Fruit fly (Drosophila melanogaster) whole organism, embryonic: ENCODE data around the gene Elp4.

Experiments used
- Atf-2 ChIP-seq: fragments of 200-800 bp; sonication (Bioruptor generic); optimal IDR thresholded peaks from 2 replicates; lab custom pipeline; 2016; ENCODE audit warnings: missing biosample characterization, missing genetic modification characterization
- Atf3 ChIP-seq: fragments of 200-800 bp; sonication (Bioruptor generic); optimal IDR thresholded peaks from 3 replicates; lab custom pipeline; 2016; ENCODE audit warnings: missing biosample characterization, missing genetic modification characterization
- CG10565 ChIP-seq: fragments of 200-800 bp; sonication (Bioruptor generic); optimal IDR thresholded peaks from 3 replicates; lab custom pipeline; 2016; ENCODE audit warnings: missing biosample characterization, mild to moderate bottlenecking, missing genetic modification characterization
- CG12236 ChIP-seq: fragments of 200-800 bp; sonication (Bioruptor generic); optimal IDR thresholded peaks from 2 replicates; lab custom pipeline; 2016; ENCODE audit warnings: missing biosample characterization, missing genetic modification characterization
- CG12744 ChIP-seq: fragments of 200-800 bp; sonication (Bioruptor generic); optimal IDR thresholded peaks from 2 replicates; lab custom pipeline; 2016; ENCODE audit warnings: missing biosample characterization, missing genetic modification characterization
- CG13296 ChIP-seq: fragments of 200-800 bp; sonication (Bioruptor generic); optimal IDR thresholded peaks from 3 replicates; lab custom pipeline; 2018; ENCODE audit warnings: missing biosample characterization, mild to moderate bottlenecking, missing genetic modification characterization
- CG14050 ChIP-seq: fragments of 200-800 bp; sonication (Bioruptor generic); IDR thresholded peaks from 3 replicates; pipeline ENCODE4 v1.3.6; 2022; ENCODE audit warnings: missing biosample characterization, missing genetic modification characterization
- CG18599 ChIP-seq: fragments of 200-800 bp; sonication (Bioruptor generic); optimal IDR thresholded peaks from 3 replicates; lab custom pipeline; 2017; ENCODE audit warnings: missing biosample characterization, missing genetic modification characterization, mild to moderate bottlenecking, moderate library complexity, missing genetic modification reagents
- CG32532 ChIP-seq: fragments of 200-800 bp; sonication (Bioruptor generic); IDR thresholded peaks from 2 replicates; pipeline ENCODE4 v1.3.6; 2022; ENCODE audit warnings: missing biosample characterization, missing genetic modification characterization
- CG32767 ChIP-seq: fragments of 200-800 bp; sonication (Bioruptor generic); IDR thresholded peaks from 2 replicates; pipeline ENCODE4 v1.3.6; 2022; ENCODE audit warnings: missing biosample characterization, missing genetic modification characterization
- CG42726 ChIP-seq: fragments of 200-800 bp; sonication (Bioruptor generic); IDR thresholded peaks from 2 replicates; pipeline ENCODE4 v1.3.6; 2022; ENCODE audit warnings: missing biosample characterization, missing genetic modification characterization; ENCODE audit not compliant: partially characterized antibody
- CG4820 ChIP-seq: fragments of 200-800 bp; sonication (Bioruptor generic); optimal IDR thresholded peaks from 3 replicates; lab custom pipeline; 2016; ENCODE audit warnings: missing biosample characterization, missing genetic modification characterization
- CG6654 ChIP-seq: fragments of 200-800 bp; sonication (Bioruptor generic); optimal IDR thresholded peaks from 2 replicates; lab custom pipeline; 2017; ENCODE audit warnings: missing biosample characterization, mild to moderate bottlenecking, missing genetic modification characterization
- CG7357 ChIP-seq: fragments of 200-800 bp; sonication (Bioruptor generic); IDR thresholded peaks from 3 replicates; pipeline ENCODE4 v1.3.6; 2022; ENCODE audit warnings: missing biosample characterization, missing genetic modification characterization
- CG7786 ChIP-seq: fragments of 200-800 bp; sonication (Bioruptor generic); optimal IDR thresholded peaks from 2 replicates; lab custom pipeline; 2016; ENCODE audit warnings: missing biosample characterization, missing genetic modification characterization
- Camta ChIP-seq: fragments of 200-800 bp; sonication (Bioruptor generic); optimal IDR thresholded peaks from 2 replicates; lab custom pipeline; 2016; ENCODE audit warnings: missing biosample characterization, missing genetic modification characterization
- Chrac-16 ChIP-seq: fragments of 200-800 bp; sonication (Bioruptor generic); optimal IDR thresholded peaks from 3 replicates; lab custom pipeline; 2016; ENCODE audit warnings: missing biosample characterization, missing genetic modification characterization
- CkIIα-i1 ChIP-seq: fragments of 200-800 bp; sonication (Bioruptor generic); IDR thresholded peaks from 2 replicates; pipeline ENCODE4 v1.3.6; 2022; ENCODE audit warnings: missing biosample characterization, missing genetic modification characterization
- Dip2 ChIP-seq: fragments of 200-800 bp; sonication (Bioruptor generic); IDR thresholded peaks from 2 replicates; pipeline ENCODE4 v1.3.6; 2022; ENCODE audit warnings: missing biosample characterization, missing genetic modification characterization
- Dref ChIP-seq: fragments of 200-800 bp; sonication (Bioruptor generic); IDR thresholded peaks from 2 replicates; pipeline ENCODE4 v1.3.6; 2022; ENCODE audit warnings: missing biosample characterization, missing genetic modification characterization
- Ets65A ChIP-seq: fragments of 200-800 bp; sonication (Bioruptor generic); peaks from one replicate; lab custom pipeline; 2016; ENCODE audit warnings: missing biosample characterization, missing genetic modification characterization
- Ets97D ChIP-seq: fragments of 200-800 bp; sonication (Bioruptor generic); optimal IDR thresholded peaks from 3 replicates; lab custom pipeline; 2016; ENCODE audit warnings: missing biosample characterization, missing genetic modification characterization
- MTF-1 ChIP-seq: fragments of 200-800 bp; sonication (Bioruptor generic); optimal IDR thresholded peaks from 2 replicates; lab custom pipeline; 2018; ENCODE audit warnings: missing biosample characterization, mild to moderate bottlenecking, missing genetic modification characterization, borderline replicate concordance
- Max ChIP-seq: fragments of 200-800 bp; sonication (Bioruptor generic); optimal IDR thresholded peaks from 2 replicates; lab custom pipeline; 2016; ENCODE audit warnings: missing biosample characterization, mild to moderate bottlenecking, missing genetic modification characterization
- Optix ChIP-seq: fragments of 200-800 bp; sonication (Bioruptor generic); IDR thresholded peaks from 3 replicates; pipeline ENCODE4 v1.3.6; 2022; ENCODE audit warnings: missing biosample characterization, missing genetic modification characterization
- Poxn ChIP-seq: fragments of 200-800 bp; sonication (Bioruptor generic); IDR thresholded peaks from 2 replicates; pipeline ENCODE4 v1.3.6; 2022; ENCODE audit warnings: missing biosample characterization, missing genetic modification characterization
- Ptx1 ChIP-seq: fragments of 200-800 bp; sonication (Bioruptor generic); IDR thresholded peaks from 2 replicates; pipeline ENCODE4 v1.3.6; 2022; ENCODE audit warnings: missing biosample characterization, missing genetic modification characterization
- Sox100B ChIP-seq: fragments of 200-800 bp; sonication (Bioruptor generic); optimal IDR thresholded peaks from 3 replicates; lab custom pipeline; 2018; ENCODE audit warnings: missing biosample characterization, mild to moderate bottlenecking, missing genetic modification characterization
- Vsx1 ChIP-seq: fragments of 200-800 bp; sonication (Bioruptor generic); optimal IDR thresholded peaks from 2 replicates; lab custom pipeline; 2017; ENCODE audit warnings: missing biosample characterization, mild to moderate bottlenecking, missing genetic modification characterization, missing genetic modification reagents
- ac ChIP-seq: fragments of 200-800 bp; sonication (Bioruptor generic); optimal IDR thresholded peaks from 3 replicates; lab custom pipeline; 2017; ENCODE audit warnings: missing biosample characterization, mild to moderate bottlenecking, missing genetic modification characterization
- amos ChIP-seq: fragments of 200-800 bp; sonication (Bioruptor generic); IDR thresholded peaks from 2 replicates; pipeline ENCODE4 v1.3.6; 2022; ENCODE audit warnings: missing biosample characterization, missing genetic modification characterization; ENCODE audit not compliant: partially characterized antibody
- cg ChIP-seq: fragments of 200-800 bp; sonication (Bioruptor generic); optimal IDR thresholded peaks from 3 replicates; lab custom pipeline; 2019; ENCODE audit warnings: missing biosample characterization, mild to moderate bottlenecking, missing genetic modification characterization, moderate library complexity
- chm ChIP-seq: fragments of 200-800 bp; sonication (Bioruptor generic); IDR thresholded peaks from 2 replicates; pipeline ENCODE4 v1.3.6; 2022; ENCODE audit warnings: missing biosample characterization, missing genetic modification characterization
- crc ChIP-seq: fragments of 200-800 bp; sonication (Bioruptor generic); optimal IDR thresholded peaks from 2 replicates; lab custom pipeline; 2016; ENCODE audit warnings: missing biosample characterization, missing genetic modification characterization
- crol ChIP-seq: fragments of 200-800 bp; sonication (Bioruptor generic); IDR thresholded peaks from 2 replicates; pipeline ENCODE4 v1.3.6; 2022; ENCODE audit warnings: missing biosample characterization, missing genetic modification characterization
- danr ChIP-seq: fragments of 200-800 bp; sonication (Bioruptor generic); IDR thresholded peaks from 2 replicates; pipeline ENCODE4 v1.3.6; 2022; ENCODE audit warnings: missing biosample characterization, missing genetic modification characterization
- dimm ChIP-seq: fragments of 200-800 bp; sonication (Bioruptor generic); IDR thresholded peaks from 2 replicates; pipeline ENCODE4 v1.3.6; 2022; ENCODE audit warnings: missing biosample characterization, missing genetic modification characterization
- dmrt11E ChIP-seq: fragments of 200-800 bp; sonication (Bioruptor generic); optimal IDR thresholded peaks from 3 replicates; lab custom pipeline; 2018; ENCODE audit warnings: missing biosample characterization, mild to moderate bottlenecking, missing genetic modification characterization, moderate library complexity
- esg ChIP-seq: fragments of 200-800 bp; sonication (Bioruptor generic); conservative IDR thresholded peaks from 2 replicates; pipeline ENCODE4 v1.3.6; 2022; ENCODE audit warnings: missing biosample characterization, missing genetic modification characterization
- eve ChIP-seq, 2 experiments: fragments of >200 bp; optimal IDR thresholded peaks; 2 replicates each; lab custom pipeline; 2017; ENCODE audit warnings: missing biosample characterization in 2 of 2, missing genetic modification characterization in 2 of 2
- gfzf ChIP-seq: fragments of 200-800 bp; sonication (Bioruptor generic); optimal IDR thresholded peaks from 2 replicates; lab custom pipeline; 2016; ENCODE audit warnings: missing biosample characterization, mild to moderate bottlenecking, missing genetic modification characterization, moderate library complexity
- kah ChIP-seq: fragments of 200-800 bp; sonication (Bioruptor generic); optimal IDR thresholded peaks from 2 replicates; lab custom pipeline; 2018; ENCODE audit warnings: missing biosample characterization, mild to moderate bottlenecking, missing genetic modification characterization
- klu ChIP-seq: fragments of 200-800 bp; sonication (Bioruptor generic); IDR thresholded peaks from 2 replicates; pipeline ENCODE4 v1.3.6; 2022; ENCODE audit warnings: missing biosample characterization, missing genetic modification characterization
- pan ChIP-seq, 4 experiments: fragments of >200 bp in 3 of 4; fragments of 200-800 bp in 1 of 4; sonication (Bioruptor generic) in 1 of 4; optimal IDR thresholded peaks in 3 of 4; IDR thresholded peaks in 1 of 4; 2 replicates each; pipeline versions ENCODE4 v1.3.6 to Lab custom; 2017 to 2022; ENCODE audit warnings: missing biosample characterization in 2 of 4, missing genetic modification characterization in 2 of 4, mixed read lengths in 1 of 4
- pros ChIP-seq: fragments of 200-800 bp; sonication (Bioruptor generic); optimal IDR thresholded peaks from 3 replicates; lab custom pipeline; 2019; ENCODE audit warnings: missing biosample characterization, mild to moderate bottlenecking, missing genetic modification characterization, moderate library complexity
- salm ChIP-seq: fragments of 200-800 bp; sonication (Bioruptor generic); optimal IDR thresholded peaks from 2 replicates; lab custom pipeline; 2018; ENCODE audit warnings: missing biosample characterization, mild to moderate bottlenecking, missing genetic modification characterization
- tup ChIP-seq: fragments of 200-800 bp; sonication (Bioruptor generic); optimal IDR thresholded peaks from 2 replicates; lab custom pipeline; 2016; ENCODE audit warnings: missing biosample characterization, mild to moderate bottlenecking, missing genetic modification characterization, moderate library complexity
- unpg ChIP-seq: fragments of 200-800 bp; sonication (Bioruptor generic); optimal IDR thresholded peaks from 3 replicates; lab custom pipeline; 2018; ENCODE audit warnings: missing biosample characterization, mild to moderate bottlenecking, missing genetic modification characterization, moderate library complexity
- vfl ChIP-seq: fragments of 200-800 bp; sonication (Bioruptor generic); optimal IDR thresholded peaks from 2 replicates; lab custom pipeline; 2016; ENCODE audit warnings: missing biosample characterization, missing genetic modification characterization
- zf30C ChIP-seq: fragments of 200-800 bp; sonication (Bioruptor generic); optimal IDR thresholded peaks from 3 replicates; lab custom pipeline; 2018; ENCODE audit warnings: missing biosample characterization, mild to moderate bottlenecking, missing genetic modification characterization

The Elp4 gene

dm6 chr2L:5542944-5543515 lies 19.1 kb downstream of the Elp4 start (continued):
- no peak for TF ChIP-seq kah (GFP tag; lab: Kevin White, UChicago)
- TF ChIP-seq CG7357 = peak; percentile 31; the same call in 1 of the 3 replicates
- no peak for TF ChIP-seq Vsx1 (GFP tag; lab: Kevin White, UChicago)
- peak; percentile 36; the same call in 1 of the 2 replicates for TF ChIP-seq chm (GFP tag; lab: Robert Waterston, UW)
- TF ChIP-seq Atf3 (GFP tag; lab: Kevin White, UChicago) = no peak
- peak; percentile 74 for TF ChIP-seq CG18599
- TF ChIP-seq Ptx1 (GFP tag; lab: Robert Waterston, UW) = peak; percentile 69
- TF ChIP-seq danr (GFP tag; lab: Robert Waterston, UW) = peak; percentile 24; the same call in 1 of the 2 replicates
- TF ChIP-seq salm (tag; lab: Kevin White, UChicago) = no peak
- peak; percentile 70 for TF ChIP-seq CG32532 (GFP tag; lab: Robert Waterston, UW)
- no peak for TF ChIP-seq CG4820 (GFP tag; lab: Kevin White, UChicago)
- TF ChIP-seq CG13296 (GFP tag; lab: Kevin White, UChicago) = peak; percentile 26
- no peak for TF ChIP-seq Camta (GFP tag; lab: Kevin White, UChicago)
- no peak for TF ChIP-seq Dref
- peak; percentile 95 for TF ChIP-seq crol
- TF ChIP-seq Poxn (GFP tag; lab: Robert Waterston, UW) = 0 out of 2 replicates have a peak, but pooled peaks have one; percentile 39
- peak; percentile 58; the same call in 1 of the 2 replicates for TF ChIP-seq CG32767 (GFP tag; lab: Robert Waterston, UW)
- TF ChIP-seq klu (GFP tag; lab: Robert Waterston, UW) = no peak
- no peak for TF ChIP-seq MTF-1
- TF ChIP-seq CG6654 (GFP tag; lab: Kevin White, UChicago) = no peak
- no peak; the same call in 2 of the 3 replicates for TF ChIP-seq CG14050
- TF ChIP-seq zf30C = peak; percentile 96
- TF ChIP-seq Ets65A (GFP tag; lab: Kevin White, UChicago) = peak; percentile 78
- peak; percentile 38; the same call in 1 of the 2 replicates for TF ChIP-seq amos (GFP tag; lab: Robert Waterston, UW)
- peak; percentile 20 for TF ChIP-seq Chrac-16 (GFP tag; lab: Kevin White, UChicago)
- no peak for TF ChIP-seq Ets97D
- TF ChIP-seq ac = no peak
- TF ChIP-seq gfzf = no peak
- peak; percentile 88 for TF ChIP-seq cg
- TF ChIP-seq CG42726 (GFP tag; lab: Robert Waterston, UW) = peak; percentile 54; the same call in 1 of the 2 replicates
- no peak for TF ChIP-seq Sox100B (GFP tag; lab: Kevin White, UChicago)
- TF ChIP-seq CG7786 (GFP tag; lab: Kevin White, UChicago) = peak; percentile 26
- no peak for TF ChIP-seq dmrt11E (tag; lab: Kevin White, UChicago)
- no peak for TF ChIP-seq eve (GFP tag; optimal IDR thresholded peaks at IDR 0.05; lab: Kevin White, UChicago)
- TF ChIP-seq dimm = 0 out of 2 replicates have a peak, but pooled peaks have one; percentile 21
- TF ChIP-seq pan (optimal IDR thresholded peaks at IDR 0.05; lab: Kevin White, UChicago) = no peak
- peak in 1 of 2 experiments; percentile 44 for TF ChIP-seq pan (GFP tag; optimal IDR thresholded peaks at IDR 0.05 in 1 of 2, IDR thresholded peaks at IDR 0.05 in 1 of 2)
- TF ChIP-seq vfl (GFP tag; lab: Kevin White, UChicago) = no peak
- no peak for TF ChIP-seq CG12744 (GFP tag; lab: Kevin White, UChicago)
- peak; percentile 59 for TF ChIP-seq unpg
- no peak for TF ChIP-seq pros
- no peak for TF ChIP-seq Optix (GFP tag; lab: Robert Waterston, UW)
- TF ChIP-seq Dip2 (GFP tag; lab: Robert Waterston, UW) = no peak
- peak; percentile 7; the same call in 1 of the 2 replicates for TF ChIP-seq esg (GFP tag; lab: Robert Waterston, UW)
- TF ChIP-seq CG10565 (GFP tag; lab: Kevin White, UChicago) = no peak
- TF ChIP-seq tup (GFP tag; lab: Kevin White, UChicago) = no peak
- no peak for TF ChIP-seq CG12236 (GFP tag; lab: Kevin White, UChicago)
- TF ChIP-seq Max = peak; percentile 1
- TF ChIP-seq Atf-2 (GFP tag; lab: Kevin White, UChicago) = no peak
- TF ChIP-seq CkIIα-i1 (GFP tag; lab: Robert Waterston, UW) = no peak
- no peak for TF ChIP-seq crc (GFP tag; lab: Kevin White, UChicago)
